Fruit fly (Drosophila melanogaster): ENCODE data around the gene CG5050.

CG5050 gene

dm6 chr2L:17472582-17473524 lies 20.1 kb downstream of the CG5050 start, which contains the start of gene BicD:
Gene BicD, minus strand, starts transcription at chr2L:17473215.
- TF ChIP-seq CG34367 (tag; optimal IDR thresholded peaks at IDR 0.05) (no peak), CG8301 (tag; optimal IDR thresholded peaks at IDR 0.05) (no peak), Pif1A (GFP tag; optimal IDR thresholded peaks at IDR 0.05) (no peak), CG8159 (tag; optimal IDR thresholded peaks at IDR 0.05) (no peak), CG4496 (GFP tag; IDR thresholded peaks at IDR 0.05) (peak; percentile 22; the same call in 1 of the 3 replicates), CG12605 (GFP tag; IDR thresholded peaks at IDR 0.05) (0 out of 2 replicates have a peak, but pooled peaks have one; percentile 20), Snoo (tag; optimal IDR thresholded peaks at IDR 0.05) (no peak), D1 (tag; optimal IDR thresholded peaks at IDR 0.05) (no peak), Ets98B (GFP tag; IDR thresholded peaks at IDR 0.05) (peak; percentile 23; the same call in 1 of the 2 replicates), CG13204 (GFP tag; optimal IDR thresholded peaks at IDR 0.05) (no peak), CG10348 (GFP tag; IDR thresholded peaks at IDR 0.05) (no peak), Pif1B (GFP tag; optimal IDR thresholded peaks at IDR 0.05) (no peak), CG32121 (GFP tag; IDR thresholded peaks at IDR 0.05) (no peak), CG9948 (tag; optimal IDR thresholded peaks at IDR 0.05) (no peak), EcR (GFP tag; optimal IDR thresholded peaks at IDR 0.05) (peak; percentile 20)

dm6 chr2L:17477710-17478109 lies 25.0 kb downstream of the CG5050 start, which contains the start of gene cass:
Gene cass, minus strand, starts transcription at chr2L:17477888.
- no peak for TF ChIP-seq fd96Ca (GFP tag; IDR thresholded peaks at IDR 0.05)
- TF ChIP-seq Snoo (tag; optimal IDR thresholded peaks at IDR 0.05), result no peak
- no peak for TF ChIP-seq D1 (tag; optimal IDR thresholded peaks at IDR 0.05)
- no peak for TF ChIP-seq rn (GFP tag; IDR thresholded peaks at IDR 0.05)
- no peak for TF ChIP-seq CG10348 (GFP tag; IDR thresholded peaks at IDR 0.05)
- TF ChIP-seq EcR (GFP tag; optimal IDR thresholded peaks at IDR 0.05), result no peak
- no peak for TF ChIP-seq Ets98B (GFP tag; IDR thresholded peaks at IDR 0.05)
- no peak for TF ChIP-seq CG4496 (GFP tag; IDR thresholded peaks at IDR 0.05)
- TF ChIP-seq CG8159 (tag; optimal IDR thresholded peaks at IDR 0.05), result no peak
- no peak for TF ChIP-seq CG34367 (tag; optimal IDR thresholded peaks at IDR 0.05)
- TF ChIP-seq CG14655 (GFP tag; optimal IDR thresholded peaks at IDR 0.05), result no peak
- no peak for TF ChIP-seq CG15710 (tag; optimal IDR thresholded peaks at IDR 0.05)
- TF ChIP-seq CG17806 (tag; optimal IDR thresholded peaks at IDR 0.05), result no peak
- no peak for TF ChIP-seq CG12605 (GFP tag; IDR thresholded peaks at IDR 0.05)

dm6 chr2L:17480943-17481580 lies 28.3 kb downstream of the CG5050 start, which contains the start of the genes fws and Lamtor3:
Gene fws, minus strand, starts transcription at chr2L:17481029.
Gene Lamtor3, plus strand, starts transcription at chr2L:17481231.
- TF ChIP-seq Ets98B (GFP tag; IDR thresholded peaks at IDR 0.05) (peak; percentile 100), CG13204 (GFP tag; optimal IDR thresholded peaks at IDR 0.05) (no peak), CG8301 (tag; optimal IDR thresholded peaks at IDR 0.05) (peak; percentile 99), CG32121 (GFP tag; IDR thresholded peaks at IDR 0.05) (peak; percentile 99), Pif1A (GFP tag; optimal IDR thresholded peaks at IDR 0.05) (peak; percentile 98), CG9948 (tag; optimal IDR thresholded peaks at IDR 0.05) (peak; percentile 99), Pif1B (GFP tag; optimal IDR thresholded peaks at IDR 0.05) (peak; percentile 99), CG4496 (GFP tag; IDR thresholded peaks at IDR 0.05) (peak; percentile 100), rn (GFP tag; IDR thresholded peaks at IDR 0.05) (peak; percentile 99), D1 (tag; optimal IDR thresholded peaks at IDR 0.05) (peak; percentile 96), CG34367 (tag; optimal IDR thresholded peaks at IDR 0.05) (peak; percentile 98), gl (tag; optimal IDR thresholded peaks at IDR 0.05) (peak; percentile 95), CG14655 (GFP tag; optimal IDR thresholded peaks at IDR 0.05) (peak; percentile 99), Snoo (tag; optimal IDR thresholded peaks at IDR 0.05) (peak; percentile 99), CG8159 (tag; optimal IDR thresholded peaks at IDR 0.05) (peak; percentile 99), CG15710 (tag; optimal IDR thresholded peaks at IDR 0.05) (peak; percentile 99), CG17806 (tag; optimal IDR thresholded peaks at IDR 0.05) (peak; percentile 99), CG12605 (GFP tag; IDR thresholded peaks at IDR 0.05) (peak; percentile 99), EcR (GFP tag; optimal IDR thresholded peaks at IDR 0.05) (peak; percentile 41), fd96Ca (GFP tag; IDR thresholded peaks at IDR 0.05) (peak; percentile 100), CG10348 (GFP tag; IDR thresholded peaks at IDR 0.05) (peak; percentile 98)

- no peak for TF ChIP-seq CG13204 (GFP tag; optimal IDR thresholded peaks at IDR 0.05)
- peak; percentile 96 for TF ChIP-seq fd96Ca (GFP tag; IDR thresholded peaks at IDR 0.05)
- TF ChIP-seq CG34367 (tag; optimal IDR thresholded peaks at IDR 0.05), result peak; percentile 76
- peak; percentile 77 for TF ChIP-seq Pif1B (GFP tag; optimal IDR thresholded peaks at IDR 0.05)
- TF ChIP-seq CG14655 (GFP tag; optimal IDR thresholded peaks at IDR 0.05), result peak; percentile 82
- TF ChIP-seq CG4496 (GFP tag; IDR thresholded peaks at IDR 0.05), result peak; percentile 96
- TF ChIP-seq CG15710 (tag; optimal IDR thresholded peaks at IDR 0.05), result peak; percentile 84
- peak; percentile 75 for TF ChIP-seq CG8159 (tag; optimal IDR thresholded peaks at IDR 0.05)
- peak; percentile 88 for TF ChIP-seq CG32121 (GFP tag; IDR thresholded peaks at IDR 0.05)
- TF ChIP-seq CG10348 (GFP tag; IDR thresholded peaks at IDR 0.05), result peak; percentile 84
- TF ChIP-seq Pif1A (GFP tag; optimal IDR thresholded peaks at IDR 0.05), result peak; percentile 93
- TF ChIP-seq Snoo (tag; optimal IDR thresholded peaks at IDR 0.05), result peak; percentile 88
- peak; percentile 78 for TF ChIP-seq CG9948 (tag; optimal IDR thresholded peaks at IDR 0.05)
- peak; percentile 76 for TF ChIP-seq CG17806 (tag; optimal IDR thresholded peaks at IDR 0.05)
- TF ChIP-seq rn (GFP tag; IDR thresholded peaks at IDR 0.05), result peak; percentile 91
- TF ChIP-seq D1 (tag; optimal IDR thresholded peaks at IDR 0.05), result peak; percentile 23
- peak; percentile 92 for TF ChIP-seq Ets98B (GFP tag; IDR thresholded peaks at IDR 0.05)
- TF ChIP-seq EcR (GFP tag; optimal IDR thresholded peaks at IDR 0.05), result no peak
- peak; percentile 56 for TF ChIP-seq gl (tag; optimal IDR thresholded peaks at IDR 0.05)
- peak; percentile 83 for TF ChIP-seq CG8301 (tag; optimal IDR thresholded peaks at IDR 0.05)
- TF ChIP-seq CG12605 (GFP tag; IDR thresholded peaks at IDR 0.05), result 0 out of 2 replicates have a peak, but pooled peaks have one; percentile 40
Observed at dm6 chr2L:17484174-17484573, 31.4 kb downstream of the CG5050 start, which contains the start of the genes GCS2beta and CG5131. Gene GCS2beta, minus strand, starts transcription at chr2L:17484307. Gene CG5131, plus strand, starts transcription at chr2L:17484501.
